Fruit fly (Drosophila melanogaster) whole organism, embryonic: ENCODE data around the gene CG43355.

Experiments used
- Abd-B ChIP-seq: fragments of 200-800 bp; sonication (Bioruptor generic); optimal IDR thresholded peaks from 2 replicates; lab custom pipeline; 2018; ENCODE audit warnings: missing biosample characterization, mild to moderate bottlenecking, missing genetic modification characterization, moderate library complexity
- BEAF-32 ChIP-seq: fragments of 200-800 bp; sonication (Bioruptor generic); optimal IDR thresholded peaks from 3 replicates; lab custom pipeline; 2017; ENCODE audit warnings: missing biosample characterization, missing genetic modification characterization, mild to moderate bottlenecking, moderate library complexity, missing genetic modification reagents
- CG10267 ChIP-seq: fragments of 200-800 bp; sonication (Bioruptor generic); optimal IDR thresholded peaks from 2 replicates; lab custom pipeline; 2018; ENCODE audit warnings: missing biosample characterization, mild to moderate bottlenecking, missing genetic modification characterization, moderate library complexity
- CG10321 ChIP-seq: fragments of 200-800 bp; sonication (Bioruptor generic); IDR thresholded peaks from 2 replicates; pipeline ENCODE4 v1.3.6; 2022; ENCODE audit warnings: missing biosample characterization, missing genetic modification characterization
- CG10366 ChIP-seq: fragments of 200-800 bp; sonication (Bioruptor generic); IDR thresholded peaks from 2 replicates; pipeline ENCODE4 v1.3.6; 2022; ENCODE audit warnings: missing biosample characterization, missing genetic modification characterization
- CG10462 ChIP-seq: fragments of 200-800 bp; sonication (Bioruptor generic); optimal IDR thresholded peaks from 2 replicates; lab custom pipeline; 2016; ENCODE audit warnings: missing biosample characterization, missing genetic modification characterization
- CG10565 ChIP-seq: fragments of 200-800 bp; sonication (Bioruptor generic); optimal IDR thresholded peaks from 3 replicates; lab custom pipeline; 2016; ENCODE audit warnings: missing biosample characterization, mild to moderate bottlenecking, missing genetic modification characterization
- CG10979 ChIP-seq: fragments of 200-800 bp; sonication (Bioruptor generic); optimal IDR thresholded peaks from 2 replicates; lab custom pipeline; 2018; ENCODE audit warnings: missing biosample characterization, mild to moderate bottlenecking, missing genetic modification characterization, moderate library complexity
- CG11093 ChIP-seq: fragments of 200-800 bp; sonication (Bioruptor generic); IDR thresholded peaks from 3 replicates; pipeline ENCODE4 v1.3.6; 2022; ENCODE audit warnings: missing biosample characterization, missing genetic modification characterization
- CG11398 ChIP-seq: fragments of 200-800 bp; sonication (Bioruptor generic); optimal IDR thresholded peaks from 2 replicates; lab custom pipeline; 2016; ENCODE audit warnings: missing biosample characterization, missing genetic modification characterization
- CG12155 ChIP-seq: fragments of 200-800 bp; sonication (Bioruptor generic); optimal IDR thresholded peaks from 3 replicates; lab custom pipeline; 2016; ENCODE audit warnings: missing biosample characterization, missing genetic modification characterization
- CG14860 ChIP-seq: fragments of 200-800 bp; sonication (Bioruptor generic); IDR thresholded peaks from 3 replicates; pipeline ENCODE4 v1.3.6; 2022; ENCODE audit warnings: missing biosample characterization, missing genetic modification characterization; ENCODE audit not compliant: partially characterized antibody
- CG16815 ChIP-seq: fragments of 200-800 bp; sonication (Bioruptor generic); optimal IDR thresholded peaks from 3 replicates; lab custom pipeline; 2017; ENCODE audit warnings: missing biosample characterization, mild to moderate bottlenecking, missing genetic modification characterization
- CG17186 ChIP-seq: fragments of 200-800 bp; sonication (Bioruptor generic); optimal IDR thresholded peaks from 3 replicates; lab custom pipeline; 2017; ENCODE audit warnings: missing biosample characterization, missing genetic modification reagents, missing genetic modification characterization
- CG18619 ChIP-seq: fragments of 200-800 bp; sonication (Bioruptor generic); optimal IDR thresholded peaks from 3 replicates; lab custom pipeline; 2017; ENCODE audit warnings: missing biosample characterization, mild to moderate bottlenecking, missing genetic modification characterization
- CG18764 ChIP-seq: fragments of 200-800 bp; sonication (Bioruptor generic); optimal IDR thresholded peaks from 3 replicates; lab custom pipeline; 2016; ENCODE audit warnings: missing biosample characterization, missing genetic modification characterization
- CG33557 ChIP-seq: fragments of 200-800 bp; sonication (Bioruptor generic); optimal IDR thresholded peaks from 2 replicates; lab custom pipeline; 2019; ENCODE audit warnings: missing biosample characterization, mild to moderate bottlenecking, missing genetic modification characterization, moderate library complexity
- CG4854 ChIP-seq: fragments of 200-800 bp; sonication (Bioruptor generic); optimal IDR thresholded peaks from 2 replicates; lab custom pipeline; 2016; ENCODE audit warnings: missing biosample characterization, missing genetic modification characterization, inconsistent platforms
- CG6683 ChIP-seq: fragments of 200-800 bp; sonication (Bioruptor generic); optimal IDR thresholded peaks from 2 replicates; lab custom pipeline; 2017; ENCODE audit warnings: missing biosample characterization, mild to moderate bottlenecking, missing genetic modification characterization, missing genetic modification reagents
- CG8281 ChIP-seq: fragments of 200-800 bp; sonication (Bioruptor generic); optimal IDR thresholded peaks from 2 replicates; lab custom pipeline; 2018; ENCODE audit warnings: missing biosample characterization, mild to moderate bottlenecking, missing genetic modification characterization, moderate library complexity
- CG9215 ChIP-seq: fragments of 200-800 bp; sonication (Bioruptor generic); IDR thresholded peaks from 2 replicates; pipeline ENCODE4 v1.3.6; 2022; ENCODE audit warnings: missing biosample characterization, missing genetic modification characterization
- CG9437 ChIP-seq: fragments of 200-800 bp; sonication (Bioruptor generic); optimal IDR thresholded peaks from 2 replicates; lab custom pipeline; 2018; ENCODE audit warnings: missing biosample characterization, mild to moderate bottlenecking, missing genetic modification characterization
- Dll ChIP-seq: fragments of 200-800 bp; sonication (Bioruptor generic); IDR thresholded peaks from 4 replicates; pipeline ENCODE4 v1.3.6; 2022; ENCODE audit warnings: missing biosample characterization, missing genetic modification characterization; ENCODE audit not compliant: partially characterized antibody
- GATAe ChIP-seq: fragments of 200-800 bp; sonication (Bioruptor generic); conservative IDR thresholded peaks from 2 replicates; pipeline ENCODE4 v1.3.6; 2022; ENCODE audit warnings: missing biosample characterization, missing genetic modification characterization
- HmgD ChIP-seq: fragments of 200-800 bp; sonication (Bioruptor generic); optimal IDR thresholded peaks from 3 replicates; lab custom pipeline; 2016; ENCODE audit warnings: missing biosample characterization, missing genetic modification characterization
- NC2β ChIP-seq: fragments of 200-800 bp; sonication (Bioruptor generic); optimal IDR thresholded peaks from 2 replicates; lab custom pipeline; 2016; ENCODE audit warnings: missing biosample characterization, missing genetic modification characterization
- Nf-YC ChIP-seq: fragments of 200-800 bp; optimal IDR thresholded peaks from 3 replicates; lab custom pipeline; 2019; ENCODE audit warnings: missing biosample characterization, mild to moderate bottlenecking, missing genetic modification characterization, moderate library complexity
- Oli ChIP-seq: fragments of 200-800 bp; sonication (Bioruptor generic); optimal IDR thresholded peaks from 2 replicates; lab custom pipeline; 2018; ENCODE audit warnings: missing biosample characterization, mild to moderate bottlenecking, missing genetic modification characterization, moderate library complexity
- Spps ChIP-seq: fragments of 200-800 bp; sonication (Bioruptor generic); optimal IDR thresholded peaks from 2 replicates; lab custom pipeline; 2018; ENCODE audit warnings: missing biosample characterization, mild to moderate bottlenecking, missing genetic modification characterization
- YL-1 ChIP-seq: fragments of 200-800 bp; sonication (Bioruptor generic); optimal IDR thresholded peaks from 3 replicates; lab custom pipeline; 2017; ENCODE audit warnings: missing biosample characterization, mild to moderate bottlenecking, missing genetic modification characterization
- ash1 ChIP-seq: fragments of 200-800 bp; sonication (Bioruptor generic); optimal IDR thresholded peaks from 2 replicates; lab custom pipeline; 2018; ENCODE audit warnings: missing biosample characterization, mild to moderate bottlenecking, missing genetic modification characterization
- bigmax ChIP-seq: fragments of 200-800 bp; sonication (Bioruptor generic); optimal IDR thresholded peaks from 2 replicates; lab custom pipeline; 2018; ENCODE audit warnings: missing biosample characterization, mild to moderate bottlenecking, missing genetic modification characterization
- br ChIP-seq: fragments of >200 bp; optimal IDR thresholded peaks from 2 replicates; lab custom pipeline; 2017
- corto ChIP-seq: fragments of 200-800 bp; sonication (Bioruptor generic); optimal IDR thresholded peaks from 2 replicates; lab custom pipeline; 2016; ENCODE audit warnings: missing biosample characterization, mild to moderate bottlenecking, missing genetic modification characterization, moderate library complexity
- cwo ChIP-seq: fragments of 200-800 bp; sonication (Bioruptor generic); optimal IDR thresholded peaks from 3 replicates; lab custom pipeline; 2017; ENCODE audit warnings: missing biosample characterization, missing genetic modification characterization, mild to moderate bottlenecking, moderate library complexity, missing genetic modification reagents
- en ChIP-seq: fragments of 200-800 bp; sonication (Bioruptor generic); optimal IDR thresholded peaks from 2 replicates; lab custom pipeline; 2016; ENCODE audit warnings: missing biosample characterization, missing genetic modification characterization
- ewg ChIP-seq: fragments of 200-800 bp; sonication (Bioruptor generic); optimal IDR thresholded peaks from 3 replicates; lab custom pipeline; 2017; ENCODE audit warnings: mild to moderate bottlenecking, missing biosample characterization, missing genetic modification reagents, missing genetic modification characterization
- fd64A ChIP-seq: fragments of 200-800 bp; sonication (Bioruptor generic); optimal IDR thresholded peaks from 3 replicates; lab custom pipeline; 2018; ENCODE audit warnings: missing biosample characterization, mild to moderate bottlenecking, missing genetic modification characterization
- fd96Cb ChIP-seq: fragments of 200-800 bp; sonication (Bioruptor generic); optimal IDR thresholded peaks from 2 replicates; lab custom pipeline; 2018; ENCODE audit warnings: missing biosample characterization, mild to moderate bottlenecking, missing genetic modification characterization, moderate library complexity
- grn ChIP-seq: fragments of 200-800 bp; sonication (Bioruptor generic); optimal IDR thresholded peaks from 3 replicates; lab custom pipeline; 2017; ENCODE audit warnings: missing biosample characterization, missing genetic modification characterization
- gt ChIP-seq: fragments of 200-800 bp; sonication (Bioruptor generic); IDR thresholded peaks from 2 replicates; pipeline ENCODE4 v1.3.6; 2022; ENCODE audit warnings: missing biosample characterization, missing genetic modification characterization
- ham ChIP-seq: fragments of 200-800 bp; sonication (Bioruptor generic); IDR thresholded peaks from 2 replicates; pipeline ENCODE4 v1.3.6; 2022; ENCODE audit warnings: missing biosample characterization, missing genetic modification characterization
- kah ChIP-seq: fragments of 200-800 bp; sonication (Bioruptor generic); optimal IDR thresholded peaks from 2 replicates; lab custom pipeline; 2018; ENCODE audit warnings: missing biosample characterization, mild to moderate bottlenecking, missing genetic modification characterization
- lilli ChIP-seq: fragments of 200-800 bp; sonication (Bioruptor generic); optimal IDR thresholded peaks from 3 replicates; lab custom pipeline; 2016; ENCODE audit warnings: missing biosample characterization, missing genetic modification characterization
- p53 ChIP-seq: fragments of 200-800 bp; sonication (Bioruptor generic); optimal IDR thresholded peaks from 2 replicates; lab custom pipeline; 2016; ENCODE audit warnings: missing biosample characterization, missing genetic modification characterization
- pum ChIP-seq: fragments of 200-800 bp; sonication (Bioruptor generic); optimal IDR thresholded peaks from 2 replicates; lab custom pipeline; 2016; ENCODE audit warnings: missing biosample characterization, missing genetic modification characterization
- seq ChIP-seq: fragments of 200-800 bp; sonication (Bioruptor generic); IDR thresholded peaks from 2 replicates; pipeline ENCODE4 v1.3.6; 2022; ENCODE audit warnings: missing biosample characterization, missing genetic modification characterization
- sna ChIP-seq: fragments of 200-800 bp; sonication (Bioruptor generic); IDR thresholded peaks from 2 replicates; pipeline ENCODE4 v1.3.6; 2022; ENCODE audit warnings: missing biosample characterization, missing genetic modification characterization; ENCODE audit not compliant: partially characterized antibody
- toy ChIP-seq: fragments of 200-800 bp; sonication (Bioruptor generic); IDR thresholded peaks from 2 replicates; pipeline ENCODE4 v1.3.6; 2022; ENCODE audit warnings: missing biosample characterization, missing genetic modification characterization
- twi ChIP-seq: fragments of 200-800 bp; optimal IDR thresholded peaks from 2 replicates; lab custom pipeline; 2019; ENCODE audit warnings: missing biosample characterization, mild to moderate bottlenecking, missing genetic modification characterization, moderate library complexity

CG43355 gene

dm6 chr2L:11452601-11453345 is 31.7 kb upstream of the CG43355 start (continued):
- TF ChIP-seq bigmax (GFP tag; lab: Kevin White, UChicago) (no peak), ewg (GFP tag; lab: Kevin White, UChicago) (no peak), CG12155 (GFP tag; lab: Kevin White, UChicago) (peak; percentile 39), Dll (GFP tag; lab: Robert Waterston, UW) (no peak), BEAF-32 (GFP tag; lab: Kevin White, UChicago) (no peak), sna (no peak), CG10565 (GFP tag; lab: Kevin White, UChicago) (no peak), GATAe (GFP tag; lab: Robert Waterston, UW) (no peak), CG10366 (peak; percentile 29; the same call in 1 of the 2 replicates), Nf-YC (tag; lab: Kevin White, UChicago) (no peak), br (lab: Kevin White, UChicago) (no peak), Oli (tag; lab: Kevin White, UChicago) (peak; percentile 55), ash1 (GFP tag; lab: Kevin White, UChicago) (no peak), CG16815 (GFP tag; lab: Kevin White, UChicago) (peak; percentile 75), en (GFP tag; lab: Kevin White, UChicago) (no peak), YL-1 (GFP tag; lab: Kevin White, UChicago) (no peak), CG9437 (no peak), pum (GFP tag; lab: Kevin White, UChicago) (peak; percentile 58), CG9215 (GFP tag; lab: Robert Waterston, UW) (peak; percentile 23; the same call in 1 of the 2 replicates), Abd-B (GFP tag; lab: Kevin White, UChicago) (peak; percentile 76), CG14860 (GFP tag; lab: Robert Waterston, UW) (no peak), grn (GFP tag; lab: Kevin White, UChicago) (no peak), twi (tag; lab: Kevin White, UChicago) (peak; percentile 71), HmgD (GFP tag; lab: Kevin White, UChicago) (no peak), CG11093 (0 out of 3 replicates have a peak, but pooled peaks have one; percentile 25), CG4854 (no peak), p53 (GFP tag; lab: Kevin White, UChicago) (no peak), CG6683 (GFP tag; lab: Kevin White, UChicago) (no peak), kah (GFP tag; lab: Kevin White, UChicago) (no peak), CG33557 (GFP tag; lab: Kevin White, UChicago) (peak; percentile 72), CG8281 (tag; lab: Kevin White, UChicago) (no peak), seq (GFP tag; lab: Robert Waterston, UW) (no peak), CG10267 (peak; percentile 76), corto (GFP tag; lab: Kevin White, UChicago) (no peak), ham (GFP tag; lab: Robert Waterston, UW) (no peak), CG10321 (GFP tag; lab: Robert Waterston, UW) (no peak), CG10462 (GFP tag; lab: Kevin White, UChicago) (peak; percentile 54), CG18619 (GFP tag; lab: Kevin White, UChicago) (no peak), fd64A (GFP tag; lab: Kevin White, UChicago) (no peak), Spps (tag; lab: Kevin White, UChicago) (peak; percentile 41), CG10979 (peak; percentile 85), CG18764 (GFP tag; lab: Kevin White, UChicago) (peak; percentile 28), gt (no peak), toy (GFP tag; lab: Robert Waterston, UW) (no peak), CG17186 (GFP tag; lab: Kevin White, UChicago) (no peak), lilli (GFP tag; lab: Kevin White, UChicago) (peak; percentile 47), cwo (no peak), CG11398 (no peak), NC2β (GFP tag; lab: Kevin White, UChicago) (peak; percentile 56), fd96Cb (tag; lab: Kevin White, UChicago) (peak; percentile 59)
